Worm (Caenorhabditis elegans): ENCODE results near the gene oac-3.

The oac-3 gene

ce11 chrV:13946385-13947019 is 47.2 kb downstream of the oac-3 start, which contains the start of the genes srx-10 and clec-226:
srx-10 (minus strand) TSS chrV:13946485.
clec-226 (plus strand) TSS chrV:13946969.
- TF ChIP-seq cebp-2 (GFP tag; IDR thresholded peaks at IDR 0.05), result no peak
- TF ChIP-seq madf-8 (GFP tag; conservative IDR thresholded peaks at IDR 0.05), result no peak
- TF ChIP-seq zfh-2 (GFP tag; conservative IDR thresholded peaks at IDR 0.05), result no peak
- TF ChIP-seq B0019.2 (GFP tag; conservative IDR thresholded peaks at IDR 0.05), result no peak
- no peak for TF ChIP-seq tbp1 (GFP tag; optimal IDR thresholded peaks at IDR 0.05)
- no peak for TF ChIP-seq nhr-90 (tag; optimal IDR thresholded peaks at IDR 0.05)
- no peak for TF ChIP-seq F39B2.1 (GFP tag; IDR thresholded peaks at IDR 0.05)
- no peak for TF ChIP-seq ceh-58 (GFP tag; IDR thresholded peaks at IDR 0.05)
- TF ChIP-seq ceh-40 (GFP tag; IDR thresholded peaks at IDR 0.05), result no peak
- no peak for TF ChIP-seq snpc-1.3 (tag; optimal IDR thresholded peaks at IDR 0.05; ENCODE audit: insufficient read depth)

- TF ChIP-seq ceh-58 (GFP tag; IDR thresholded peaks at IDR 0.05) (no peak), aptf-2 (GFP tag; conservative IDR thresholded peaks at IDR 0.05) (no peak), snpc-3.4 (tag; optimal IDR thresholded peaks at IDR 0.05) (no peak), xnd-1 (tag; optimal IDR thresholded peaks at IDR 0.05) (no peak), ceh-91 (GFP tag; IDR thresholded peaks at IDR 0.05) (no peak), hmg-1.2 (GFP tag; IDR thresholded peaks at IDR 0.05) (no peak), let-526 (GFP tag; IDR thresholded peaks at IDR 0.05) (no peak), F52B5.7 (tag; optimal IDR thresholded peaks at IDR 0.05) (no peak), lsl-1 (GFP tag; optimal IDR thresholded peaks at IDR 0.05) (no peak), nhr-27 (tag; optimal IDR thresholded peaks at IDR 0.05) (no peak), T26A5.8 (tag; optimal IDR thresholded peaks at IDR 0.05) (no peak), ztf-3 (GFP tag; optimal IDR thresholded peaks at IDR 0.05) (no peak), fkh-3 (tag; optimal IDR thresholded peaks at IDR 0.05) (no peak), F39B2.1 (GFP tag; IDR thresholded peaks at IDR 0.05) (no peak), C06A6.2 (GFP tag; conservative IDR thresholded peaks at IDR 0.05) (no peak), gei-17 (GFP tag; optimal IDR thresholded peaks at IDR 0.05) (no peak), lsy-27 (tag; optimal IDR thresholded peaks at IDR 0.05; ENCODE audit: borderline replicate concordance, insufficient read depth) (no peak), B0261.1 (tag; optimal IDR thresholded peaks at IDR 0.05) (no peak), ztf-18 (tag; optimal IDR thresholded peaks at IDR 0.05) (no peak)
Measured at ce11 chrV:13949010-13949409, 49.7 kb downstream of the oac-3 start, which contains the start of gene R10D12.6. R10D12.6 (plus strand) TSS chrV:13949310.

- no peak for TF ChIP-seq lag-1 (GFP tag; IDR thresholded peaks at IDR 0.05)
- no peak for TF ChIP-seq fkh-3 (tag; optimal IDR thresholded peaks at IDR 0.05)
- TF ChIP-seq B0019.2 (GFP tag; conservative IDR thresholded peaks at IDR 0.05), result no peak
- no peak for TF ChIP-seq Y79H2A.3 (GFP tag; conservative IDR thresholded peaks at IDR 0.05)
- no peak for TF ChIP-seq rcor-1 (GFP tag; IDR thresholded peaks at IDR 0.05)
- no peak for TF ChIP-seq gei-17 (GFP tag; optimal IDR thresholded peaks at IDR 0.05)
- no peak for TF ChIP-seq bed-1 (GFP tag; IDR thresholded peaks at IDR 0.05)
- no peak for TF ChIP-seq attf-3 (GFP tag; conservative IDR thresholded peaks at IDR 0.05)
- TF ChIP-seq ztf-18 (tag; optimal IDR thresholded peaks at IDR 0.05), result no peak
- no peak for TF ChIP-seq zfh-2 (GFP tag; conservative IDR thresholded peaks at IDR 0.05)
- no peak for TF ChIP-seq unc-62 (GFP tag; optimal IDR thresholded peaks at IDR 0.05)
- TF ChIP-seq ceh-27 (GFP tag; optimal IDR thresholded peaks at IDR 0.05), result no peak
- TF ChIP-seq nhr-120 (GFP tag; IDR thresholded peaks at IDR 0.05), result no peak
- TF ChIP-seq F55B11.4 (tag; optimal IDR thresholded peaks at IDR 0.05; ENCODE audit: borderline replicate concordance, insufficient read depth), result no peak
- TF ChIP-seq F22D6.2 (tag; optimal IDR thresholded peaks at IDR 0.05), result no peak
- no peak for TF ChIP-seq ztf-22 (GFP tag; optimal IDR thresholded peaks at IDR 0.05)
- TF ChIP-seq nhr-179 (tag; optimal IDR thresholded peaks at IDR 0.05), result no peak
Measured at ce11 chrV:13949752-13950151, 50.4 kb downstream of the oac-3 start, which contains the start of gene R10D12.7. R10D12.7 (plus strand) TSS chrV:13950052.

Data from whole organism, young adult.